Worm (Caenorhabditis elegans): ENCODE data around the gene str-32.
"Not testable (repeated sequence)": the region's sequence is repeated elsewhere in the genome, so short reads cannot be mapped to it uniquely, and the experiment has no call there.

The str-32 gene

DNA sequence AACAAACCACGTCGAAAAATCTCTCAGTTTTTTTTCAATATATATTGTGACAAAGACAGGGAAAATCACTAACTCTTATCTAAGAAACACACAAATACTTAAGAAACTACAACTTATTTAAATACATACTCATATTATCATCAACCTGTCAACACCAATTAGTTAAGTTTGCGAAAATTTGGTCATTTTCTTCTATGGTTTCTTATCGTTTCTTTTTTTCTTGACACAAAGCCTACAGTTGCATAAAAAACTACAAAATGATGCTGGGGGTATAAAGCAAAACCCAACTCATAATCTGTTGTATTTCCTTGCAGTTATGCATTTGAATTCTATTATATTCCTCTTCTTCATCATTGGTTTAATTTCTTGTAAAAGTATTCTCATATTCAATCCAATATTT lies 19.8 kb upstream of the str-32 start, which contains the start of gene ugt-67:
Gene ugt-67, plus strand, starts transcription at position 301 of the 400 bp plus-strand sequence.
- no peak for TF ChIP-seq W03F9.2 (tag; optimal IDR thresholded peaks at IDR 0.05)
- TF ChIP-seq dao-5 (tag; optimal IDR thresholded peaks at IDR 0.05), result no peak
- TF ChIP-seq him-1 (tag; optimal IDR thresholded peaks at IDR 0.05), result no peak

DNA sequence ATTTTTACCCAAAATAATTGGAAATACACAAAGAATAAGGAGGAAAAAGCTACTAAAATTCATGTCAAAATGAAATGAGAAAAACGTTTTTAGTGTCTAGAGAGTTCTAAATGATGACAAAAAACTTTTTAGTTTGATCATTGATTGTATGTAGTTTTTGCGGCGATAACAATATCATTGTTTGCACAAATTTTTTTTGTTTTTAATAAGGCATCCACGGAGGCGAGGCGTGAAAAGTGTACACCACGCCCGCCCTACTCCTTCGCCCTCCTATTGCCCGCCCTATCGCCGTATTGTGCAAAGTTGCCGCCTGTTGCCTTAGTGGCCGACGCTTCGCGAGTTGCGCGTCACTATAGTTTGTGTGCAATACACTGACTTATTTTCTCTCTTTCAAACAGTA lies 18.7 kb upstream of the str-32 start, which contains the start of gene ugt-10:
Gene ugt-10, minus strand, starts transcription at position 101 of the 400 bp plus-strand sequence.
- TF ChIP-seq W03F9.2, dao-5, him-1 (tag; optimal IDR thresholded peaks at IDR 0.05): not testable (repeated sequence)

DNA sequence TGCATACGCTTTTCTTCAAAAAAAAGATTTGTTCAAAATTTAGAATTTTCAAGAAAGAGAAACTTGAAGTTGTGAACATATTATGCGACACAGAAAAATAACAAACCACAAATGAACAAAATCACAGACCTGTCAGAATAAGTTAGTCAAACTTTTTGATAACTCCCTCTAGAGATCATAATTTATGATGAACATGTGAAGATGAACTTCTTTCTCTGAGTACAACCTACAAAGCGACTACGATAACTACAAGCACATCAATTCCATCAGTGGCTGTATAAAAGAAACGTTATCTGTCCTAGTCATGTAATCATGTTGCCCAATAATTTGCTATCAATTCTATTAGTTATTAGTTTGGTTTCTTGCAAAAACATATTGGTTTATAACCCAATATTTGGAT lies 14.5 kb upstream of the str-32 start, which contains the start of gene ugt-9:
Gene ugt-9, plus strand, starts transcription at position 305 of the 400 bp plus-strand sequence.
- TF ChIP-seq W03F9.2 (tag; optimal IDR thresholded peaks at IDR 0.05), result no peak
- no peak for TF ChIP-seq dao-5 (tag; optimal IDR thresholded peaks at IDR 0.05)
- TF ChIP-seq him-1 (tag; optimal IDR thresholded peaks at IDR 0.05), result no peak

DNA sequence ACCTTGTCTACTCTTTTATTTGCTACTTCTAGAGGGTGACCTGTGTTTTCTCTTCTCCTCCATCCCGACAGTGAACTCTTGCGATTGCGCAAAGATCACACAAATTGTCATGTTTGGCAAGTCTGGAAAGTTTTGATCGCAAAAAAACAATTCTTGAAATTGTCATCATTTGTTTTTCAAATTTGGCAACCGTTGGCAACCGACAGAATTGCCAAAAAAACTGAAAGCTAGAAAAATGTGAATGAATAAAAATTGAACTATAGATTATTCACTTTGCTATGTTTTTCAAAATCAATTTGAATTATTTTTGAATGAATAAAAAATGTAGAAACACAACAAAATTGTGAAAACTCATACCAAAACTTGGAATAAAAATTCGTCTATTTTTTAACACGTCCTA lies 13.7 kb upstream of the str-32 start, which contains the start of gene ugt-11:
Gene ugt-11, minus strand, starts transcription at position 101 of the 400 bp plus-strand sequence.
- TF ChIP-seq dao-5 (tag; optimal IDR thresholded peaks at IDR 0.05), result no peak

DNA sequence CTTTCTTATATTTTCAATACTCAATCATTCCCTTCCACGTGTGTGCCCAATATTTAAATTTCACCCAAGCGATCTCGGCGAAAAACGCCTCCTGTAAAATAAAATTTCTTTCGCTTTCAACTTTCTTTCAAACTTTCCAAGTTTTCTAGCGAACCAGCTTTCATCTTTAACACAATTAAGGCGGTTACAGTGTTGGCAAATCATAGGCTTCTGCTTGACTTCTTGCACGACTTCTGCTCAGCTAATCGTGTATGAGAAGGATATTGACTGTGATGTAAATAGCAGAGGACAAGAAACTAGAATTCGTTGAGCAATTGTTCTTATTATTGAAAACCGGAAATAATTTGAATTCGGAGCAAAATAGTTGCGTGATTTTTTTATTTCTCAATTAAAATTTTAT lies 10.0 kb upstream of the str-32 start:
- TF ChIP-seq him-1 (tag; optimal IDR thresholded peaks at IDR 0.05) (no peak), dao-5 (tag; optimal IDR thresholded peaks at IDR 0.05) (no peak), W03F9.2 (tag; optimal IDR thresholded peaks at IDR 0.05) (no peak)

DNA sequence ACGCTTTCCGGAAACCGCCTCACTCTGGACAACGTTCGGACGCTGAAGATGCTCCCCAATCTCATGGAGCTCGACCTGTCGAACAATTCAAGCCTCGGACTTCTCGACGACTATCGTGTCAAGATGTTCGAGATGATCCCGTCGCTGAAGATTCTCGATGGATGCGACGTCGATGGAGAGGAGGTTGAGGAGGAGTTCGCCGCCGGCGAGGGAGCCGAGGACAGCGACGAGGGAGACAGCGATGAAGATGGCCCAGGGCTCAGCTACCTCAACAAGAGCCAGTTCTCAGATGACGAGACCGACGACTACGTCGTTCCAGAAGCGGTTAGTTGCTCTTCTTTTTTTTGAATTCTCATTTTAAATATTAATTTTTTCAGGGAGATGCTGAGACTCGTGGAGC lies 9.5 kb upstream of the str-32 start:
- TF ChIP-seq him-1 (tag; optimal IDR thresholded peaks at IDR 0.05) (no peak), dao-5 (tag; optimal IDR thresholded peaks at IDR 0.05) (no peak), W03F9.2 (tag; optimal IDR thresholded peaks at IDR 0.05) (no peak)

DNA sequence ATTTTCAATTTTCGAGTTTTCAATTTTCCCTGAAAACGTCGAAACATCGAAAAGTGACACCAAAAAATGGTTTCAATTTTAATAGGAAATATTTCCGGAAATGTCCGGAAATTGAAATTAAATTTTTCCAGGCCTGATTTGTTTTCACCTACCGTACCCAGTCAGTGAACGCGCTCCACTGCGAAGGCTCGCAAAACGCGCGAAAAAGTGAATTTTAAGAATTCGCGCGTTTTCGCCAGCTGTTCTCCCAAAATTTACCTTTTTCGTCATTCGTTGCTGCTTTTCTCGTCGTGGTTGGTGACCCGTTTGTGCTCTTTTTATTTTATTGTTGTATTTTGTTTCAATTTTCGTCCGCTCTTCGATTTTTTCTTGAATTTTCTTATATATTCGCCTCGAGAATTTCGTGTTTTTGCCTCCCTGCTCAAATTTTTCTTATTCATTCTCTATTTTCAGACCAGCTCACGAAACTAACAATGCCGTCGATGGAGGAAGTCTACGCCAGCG lies 8.8 kb upstream of the str-32 start, which contains the start of gene T19H12.2:
Gene T19H12.2, plus strand, starts transcription at position 454 of the 504 bp plus-strand sequence.
- no peak for TF ChIP-seq dao-5 (tag; optimal IDR thresholded peaks at IDR 0.05)
- TF ChIP-seq W03F9.2 (tag; optimal IDR thresholded peaks at IDR 0.05), result peak; percentile 2
- no peak for TF ChIP-seq him-1 (tag; optimal IDR thresholded peaks at IDR 0.05)

DNA sequence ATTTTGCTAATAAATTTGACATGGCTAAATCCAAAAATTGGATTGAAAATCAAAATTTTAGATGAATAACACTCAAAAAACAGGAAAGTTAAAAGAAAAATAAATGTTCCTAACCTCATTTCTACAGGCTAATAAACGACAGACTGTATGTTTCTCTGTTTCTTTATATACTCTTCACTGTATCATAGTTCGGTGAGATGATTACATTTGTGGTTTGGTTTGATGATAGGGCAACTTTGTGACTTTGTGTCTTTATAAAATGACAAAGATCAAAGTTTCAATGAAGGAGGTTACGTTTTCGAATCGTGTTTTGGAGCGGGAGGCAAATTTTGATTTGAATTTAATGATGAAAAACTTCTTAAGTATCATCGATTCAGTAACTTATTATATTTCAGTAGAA lies 8.2 kb upstream of the str-32 start, which contains the start of gene ugt-12:
Gene ugt-12, minus strand, starts transcription at position 153 of the 400 bp plus-strand sequence.
- TF ChIP-seq W03F9.2 (tag; optimal IDR thresholded peaks at IDR 0.05), result no peak
- no peak for TF ChIP-seq dao-5 (tag; optimal IDR thresholded peaks at IDR 0.05)
- no peak for TF ChIP-seq him-1 (tag; optimal IDR thresholded peaks at IDR 0.05)

DNA sequence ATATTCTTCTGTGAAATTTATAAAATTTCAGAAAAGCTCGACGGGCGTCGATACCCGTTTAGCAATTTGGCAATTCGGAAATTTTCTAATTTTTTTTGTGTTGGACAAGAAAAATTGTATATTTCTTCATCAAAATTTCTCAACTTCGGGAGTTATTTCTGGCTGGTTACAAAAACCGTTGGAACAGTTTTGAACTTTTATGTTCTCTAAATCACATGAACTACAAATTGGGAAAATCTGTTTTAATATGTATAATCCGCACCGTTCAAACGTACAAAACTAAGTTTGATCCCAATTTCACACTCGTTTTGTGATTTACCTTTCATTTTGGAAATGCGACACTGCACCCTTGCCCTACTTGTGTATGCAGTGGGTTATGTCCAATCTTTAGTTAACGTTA lies 4.1 kb upstream of the str-32 start, which contains the start of gene T19H12.3:
Gene T19H12.3, plus strand, starts transcription at position 301 of the 400 bp plus-strand sequence.
- TF ChIP-seq him-1 (tag; optimal IDR thresholded peaks at IDR 0.05) (no peak), dao-5 (tag; optimal IDR thresholded peaks at IDR 0.05) (no peak), W03F9.2 (tag; optimal IDR thresholded peaks at IDR 0.05) (no peak)

DNA sequence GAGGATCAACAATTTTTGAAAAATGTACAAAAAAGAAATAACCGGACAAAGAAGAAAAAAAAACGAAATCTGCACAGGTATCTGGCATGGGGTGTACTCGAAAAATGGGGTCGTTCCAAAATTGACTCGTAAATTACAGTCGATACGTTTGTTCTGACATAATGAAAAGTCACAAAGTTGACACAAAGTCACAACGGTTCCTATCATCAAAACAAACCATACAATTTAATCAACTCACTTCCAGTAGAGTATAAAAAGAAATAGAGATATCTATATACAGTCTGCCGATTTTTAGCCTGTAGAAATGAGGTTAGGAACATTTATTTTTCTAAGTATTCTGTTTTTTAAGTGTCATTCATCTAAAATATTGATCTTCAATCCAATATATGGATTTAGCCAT lies 3.2 kb upstream of the str-32 start, which contains the start of gene T19H12.12:
Gene T19H12.12, plus strand, starts transcription at position 301 of the 400 bp plus-strand sequence.
- TF ChIP-seq W03F9.2 (tag; optimal IDR thresholded peaks at IDR 0.05), result no peak
- TF ChIP-seq dao-5 (tag; optimal IDR thresholded peaks at IDR 0.05), result no peak
- TF ChIP-seq him-1 (tag; optimal IDR thresholded peaks at IDR 0.05), result no peak

DNA sequence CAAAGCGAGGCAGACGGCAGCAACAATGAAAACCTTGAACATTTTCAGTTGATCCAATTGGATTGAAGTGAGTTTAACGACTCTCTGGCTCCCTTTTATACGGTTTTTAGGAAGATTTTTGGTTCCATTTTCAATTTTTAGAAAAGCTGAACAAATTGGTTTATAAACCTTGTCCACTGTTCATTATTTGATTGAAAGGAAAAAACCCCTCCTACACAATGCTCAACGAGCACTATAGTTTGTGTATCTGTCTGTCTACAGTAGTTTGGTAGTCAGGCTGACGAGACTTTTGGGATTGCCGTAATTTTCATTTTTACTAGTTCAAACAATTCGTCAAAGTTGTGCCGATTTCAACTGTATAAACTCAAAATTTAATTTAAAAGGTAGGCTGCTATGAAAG lies 2.0 kb downstream of the str-32 start, which contains the start of gene T19H12.15:
Gene T19H12.15, minus strand, starts transcription at position 101 of the 400 bp plus-strand sequence.
- no peak for TF ChIP-seq dao-5 (tag; optimal IDR thresholded peaks at IDR 0.05)
- TF ChIP-seq W03F9.2 (tag; optimal IDR thresholded peaks at IDR 0.05), result no peak
- TF ChIP-seq him-1 (tag; optimal IDR thresholded peaks at IDR 0.05), result no peak

DNA sequence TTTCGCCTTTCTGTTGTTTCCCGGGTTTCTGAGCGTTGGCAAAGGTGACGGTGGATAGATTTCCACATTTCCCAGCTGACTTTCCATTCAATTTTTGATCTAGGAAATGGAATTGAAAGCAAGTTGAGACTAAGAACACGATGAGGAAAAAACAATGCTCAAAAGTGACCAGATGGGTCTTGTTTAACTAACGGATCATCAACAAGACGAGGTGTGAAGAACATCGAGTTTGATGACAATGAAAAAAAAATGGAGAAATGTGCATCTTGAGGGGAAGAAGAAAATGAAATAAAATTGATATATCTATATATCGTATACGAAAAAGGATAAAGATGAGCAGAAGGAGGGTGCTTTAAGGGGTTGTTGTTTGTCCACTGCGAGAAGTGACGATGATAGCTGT lies 3.7 kb downstream of the str-32 start, which contains the start of gene T19H12.6:
Gene T19H12.6, minus strand, starts transcription at position 101 of the 400 bp plus-strand sequence.
- no peak for TF ChIP-seq W03F9.2 (tag; optimal IDR thresholded peaks at IDR 0.05)
- TF ChIP-seq him-1 (tag; optimal IDR thresholded peaks at IDR 0.05), result no peak
- TF ChIP-seq dao-5 (tag; optimal IDR thresholded peaks at IDR 0.05), result no peak

DNA sequence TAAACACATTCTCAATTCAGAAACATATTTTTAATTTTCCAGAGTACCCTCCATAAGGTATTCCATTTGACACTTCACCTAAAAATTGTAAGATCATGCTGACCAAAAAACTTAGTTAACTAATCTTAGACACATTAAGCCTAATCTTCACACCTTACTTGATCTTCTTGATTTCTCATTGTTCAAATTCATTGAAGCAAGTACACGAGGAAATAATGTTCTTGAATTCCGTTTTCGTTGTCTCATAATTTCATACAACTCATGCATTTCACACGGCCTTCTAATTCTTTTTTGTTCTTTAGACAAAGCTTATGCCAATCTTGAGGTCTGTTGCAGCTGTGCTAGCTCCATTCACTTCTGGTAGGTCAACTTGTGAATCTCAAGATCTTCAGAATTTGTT lies 9.3 kb downstream of the str-32 start, which contains the start of gene srd-33:
Gene srd-33, plus strand, starts transcription at position 301 of the 400 bp plus-strand sequence.
- TF ChIP-seq dao-5 (tag; optimal IDR thresholded peaks at IDR 0.05), result no peak

DNA sequence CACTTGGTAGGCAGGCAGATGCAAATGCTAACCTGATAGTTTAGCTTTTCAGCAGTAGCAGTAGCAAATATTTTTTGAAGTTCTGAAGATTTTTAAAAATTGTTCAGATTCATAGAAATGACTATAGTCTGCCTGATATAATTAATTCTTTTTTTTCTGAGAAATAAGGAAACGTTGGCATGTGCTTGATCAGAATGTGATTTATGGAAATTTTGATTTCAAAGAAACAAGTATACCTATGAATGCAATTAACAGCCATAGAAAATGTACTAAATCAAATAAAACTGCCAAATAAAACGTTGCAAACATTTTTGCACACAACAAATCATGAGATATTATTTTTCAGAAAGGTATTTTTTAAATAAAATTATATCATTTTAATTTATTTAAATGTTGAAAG lies 10.7 kb downstream of the str-32 start:
- TF ChIP-seq him-1 (tag; optimal IDR thresholded peaks at IDR 0.05), result no peak

DNA sequence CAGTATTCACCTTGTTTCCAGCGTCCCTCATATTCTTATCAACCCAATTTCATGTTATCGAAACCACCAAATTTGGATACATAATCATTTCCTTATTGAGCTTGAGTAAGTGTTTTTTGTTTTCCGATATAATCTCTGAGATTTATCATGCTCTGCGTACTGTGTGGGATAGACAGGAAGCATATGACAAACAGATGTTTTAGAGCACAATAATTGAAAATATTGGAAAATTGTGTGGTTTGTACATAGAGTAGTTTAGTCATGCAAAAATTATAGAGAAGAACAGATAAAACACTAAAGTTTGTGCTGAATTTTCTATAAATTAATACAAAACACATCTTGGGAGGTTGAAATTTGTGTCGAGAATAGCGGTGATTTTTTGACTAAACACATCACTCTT lies 12.6 kb downstream of the str-32 start:
- TF ChIP-seq dao-5 (tag; optimal IDR thresholded peaks at IDR 0.05), result no peak
- TF ChIP-seq him-1 (tag; optimal IDR thresholded peaks at IDR 0.05), result no peak
- TF ChIP-seq W03F9.2 (tag; optimal IDR thresholded peaks at IDR 0.05), result no peak

All from whole organism, L4/young adult.